Worm (Caenorhabditis elegans) whole organism, mixed stage, embryonic: ENCODE measurements around the gene C31H1.5.

Experiments
- blmp-1 ChIP-seq: fragments of 150-350 bp; optimal IDR thresholded peaks from 2 replicates; lab custom pipeline; 2014; ENCODE audit warnings: missing biosample characterization, missing genetic modification characterization
- ham-2 ChIP-seq: fragments of 200-800 bp; sonication (Bioruptor generic); optimal IDR thresholded peaks from 2 replicates; lab custom pipeline; 2018; ENCODE audit warnings: mild to moderate bottlenecking, missing genetic modification characterization, missing compliant biosample characterization
- hlh-1 ChIP-seq: fragments of 150-350 bp; optimal IDR thresholded peaks from 2 replicates; lab custom pipeline; 2014; ENCODE audit warnings: missing biosample characterization, missing genetic modification reagents, missing genetic modification characterization
- nhr-28 ChIP-seq: fragments of 150-350 bp; optimal IDR thresholded peaks from 2 replicates; lab custom pipeline; 2014; ENCODE audit warnings: missing biosample characterization, missing genetic modification characterization
- unc-120 ChIP-seq: sonication (generic microtip); optimal IDR thresholded peaks from 2 replicates; lab custom pipeline; 2017; ENCODE audit warnings: missing genetic modification characterization, missing compliant biosample characterization; ENCODE audit not compliant: poor library complexity, severe bottlenecking

DNA sequence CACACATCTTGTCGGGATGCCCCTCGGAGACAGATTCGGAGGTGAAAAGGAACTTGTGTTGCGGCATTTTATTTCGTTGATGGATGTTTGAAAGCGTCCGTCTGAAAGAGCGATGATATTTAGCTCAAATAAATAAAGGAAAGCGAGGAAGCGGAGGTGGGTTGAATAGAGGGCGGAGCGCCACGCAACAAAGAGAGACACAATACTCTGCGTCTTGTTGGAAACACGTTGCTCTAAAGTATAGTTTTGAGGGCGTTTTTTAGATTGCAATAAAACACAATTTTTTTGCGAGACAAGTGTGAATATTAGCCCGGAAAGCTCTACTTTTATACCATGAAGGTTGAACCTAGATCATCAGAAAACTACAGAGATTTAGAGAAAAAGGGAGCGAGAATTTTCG, 49.7 kb upstream of the C31H1.5 start, which contains the start of gene sams-4:
- no peak for TF ChIP-seq nhr-28 (tag; lab: Kevin White, UChicago)
- TF ChIP-seq blmp-1 = no peak
- TF ChIP-seq hlh-1 (tag; lab: Kevin White, UChicago) = no peak
- no peak for TF ChIP-seq ham-2 (GFP tag; lab: Kevin White, UChicago)
- TF ChIP-seq unc-120 (tag; lab: Kevin White, UChicago) = no peak
